Fruit fly (Drosophila melanogaster) S2 (cell line): ENCODE data around the gene pdm2.

ENCODE experiments used
- CG8478 ChIP-seq: fragments of >200 bp; optimal IDR thresholded peaks from 2 replicates; lab custom pipeline; 2018
- CTCF ChIP-seq, 2 experiments: fragments of >200 bp; optimal IDR thresholded peaks; 2 replicates each; lab custom pipeline; 2018

DNA sequence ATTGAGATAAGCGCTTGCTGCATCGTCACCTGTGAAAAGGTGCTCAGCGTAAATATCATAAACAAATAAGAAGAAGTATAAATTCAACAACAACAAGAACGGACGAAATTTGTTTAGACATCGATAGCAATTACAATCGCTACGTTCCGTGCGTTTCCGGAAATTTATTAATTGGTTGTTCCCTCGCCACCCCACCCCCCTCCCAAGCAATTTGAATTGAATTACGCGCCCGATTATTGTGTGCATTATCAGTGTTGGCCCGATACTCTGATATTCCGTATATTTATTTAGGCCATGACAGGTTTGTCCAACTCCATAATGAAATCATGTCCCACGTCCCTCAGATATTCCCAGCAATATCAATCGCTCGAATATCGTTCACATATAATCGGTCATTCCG lies 15.4 kb upstream of the pdm2 start:
- no peak for TF ChIP-seq CG8478 (lab: Kevin White, UChicago)
- no peak for TF ChIP-seq CTCF (optimal IDR thresholded peaks at IDR 0.05; lab: Kevin White, UChicago)
